Fruit fly (Drosophila melanogaster): ENCODE measurements around the gene H.

DNA sequence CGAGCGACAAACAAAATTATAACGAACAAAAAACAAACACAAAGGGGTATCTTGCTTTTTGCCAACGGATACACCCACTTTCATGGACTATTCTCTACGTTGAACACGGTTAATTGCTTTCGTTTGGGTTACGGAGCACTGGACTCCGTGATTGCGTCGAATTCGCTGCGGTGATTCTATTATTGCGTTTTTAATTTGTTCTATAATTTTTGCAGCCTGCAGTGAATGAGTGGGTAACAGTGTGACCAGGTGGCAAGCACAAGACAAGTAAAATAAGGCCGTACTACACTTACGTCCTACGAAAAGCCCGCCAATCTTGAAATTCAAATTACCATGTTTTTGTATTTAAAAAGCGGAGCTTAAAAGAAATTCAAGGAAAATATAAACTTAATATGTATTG is 36.2 kb upstream of the H start, which contains the start of gene CG16953:
- TF ChIP-seq pan (optimal IDR thresholded peaks at IDR 0.05), result no peak
- TF ChIP-seq h (GFP tag; optimal IDR thresholded peaks at IDR 0.05), result no peak
- TF ChIP-seq dl (GFP tag; optimal IDR thresholded peaks at IDR 0.05; ENCODE audit: insufficient read depth in 1 of 2, partially characterized antibody in 2 of 2), result no peak
- no peak for TF ChIP-seq brk (GFP tag; optimal IDR thresholded peaks at IDR 0.05)
- no peak for TF ChIP-seq usp (GFP tag; optimal IDR thresholded peaks at IDR 0.05)
- TF ChIP-seq psq (GFP tag; optimal IDR thresholded peaks at IDR 0.05), result no peak
- peak; percentile 28 for TF ChIP-seq Jra (GFP tag; optimal IDR thresholded peaks at IDR 0.05)
- no peak for TF ChIP-seq HLH106 (tag; optimal IDR thresholded peaks at IDR 0.05)
- peak; percentile 1 for TF ChIP-seq br (GFP tag; optimal IDR thresholded peaks at IDR 0.05)
- peak; percentile 14 for TF ChIP-seq Sp1 (GFP tag; optimal IDR thresholded peaks at IDR 0.05)

Measured in whole organism, wandering third instar larva.